Fruit fly (Drosophila melanogaster) whole organism, prepupa: ENCODE data around the gene Prx5.

ENCODE experiments used
- Blimp-1 ChIP-seq: fragments of 200-800 bp; sonication (Bioruptor generic); optimal IDR thresholded peaks from 3 replicates; lab custom pipeline; 2017; ENCODE audit warnings: missing biosample characterization, missing genetic modification characterization, mild to moderate bottlenecking, moderate library complexity, missing genetic modification reagents
- CG3919 ChIP-seq: fragments of 200-800 bp; sonication (Bioruptor generic); optimal IDR thresholded peaks from 3 replicates; lab custom pipeline; 2016; ENCODE audit warnings: missing biosample characterization, missing genetic modification characterization
- CG6854 ChIP-seq: fragments of 200-800 bp; sonication (Bioruptor generic); optimal IDR thresholded peaks from 2 replicates; lab custom pipeline; 2017; ENCODE audit warnings: missing biosample characterization, mild to moderate bottlenecking, missing genetic modification characterization
- CG9139 ChIP-seq: fragments of 200-800 bp; sonication (Bioruptor generic); optimal IDR thresholded peaks from 3 replicates; lab custom pipeline; 2017; ENCODE audit warnings: missing biosample characterization, mild to moderate bottlenecking, missing genetic modification characterization
- Eip78C ChIP-seq: fragments of 200-800 bp; sonication (Bioruptor generic); peaks from one replicate; lab custom pipeline; 2016; ENCODE audit warnings: missing biosample characterization, missing genetic modification characterization
- Hr4 ChIP-seq: fragments of 200-800 bp; sonication (Bioruptor generic); optimal IDR thresholded peaks from 3 replicates; lab custom pipeline; 2016; ENCODE audit warnings: missing biosample characterization, missing genetic modification characterization
- OdsH ChIP-seq: fragments of 200-800 bp; sonication (Bioruptor generic); optimal IDR thresholded peaks from 3 replicates; lab custom pipeline; 2016; ENCODE audit warnings: missing biosample characterization, missing genetic modification characterization
- Sox102F ChIP-seq: fragments of 200-800 bp; sonication (Bioruptor generic); optimal IDR thresholded peaks from 2 replicates; lab custom pipeline; 2016; ENCODE audit warnings: missing biosample characterization, mild to moderate bottlenecking, missing genetic modification characterization
- cyc ChIP-seq: fragments of 200-800 bp; sonication (Bioruptor generic); optimal IDR thresholded peaks from 3 replicates; lab custom pipeline; 2016; ENCODE audit warnings: missing biosample characterization, missing genetic modification characterization
- fd59A ChIP-seq: fragments of 200-800 bp; sonication (Bioruptor generic); optimal IDR thresholded peaks from 2 replicates; lab custom pipeline; 2017; ENCODE audit warnings: missing biosample characterization, mild to moderate bottlenecking, missing genetic modification characterization, missing genetic modification reagents
- fd85E ChIP-seq: fragments of 200-800 bp; sonication (Bioruptor generic); optimal IDR thresholded peaks from 3 replicates; lab custom pipeline; 2016; ENCODE audit warnings: missing biosample characterization, missing genetic modification characterization
- fkh ChIP-seq: fragments of 200-800 bp; sonication (Bioruptor generic); optimal IDR thresholded peaks from 3 replicates; lab custom pipeline; 2017; ENCODE audit warnings: missing biosample characterization, mild to moderate bottlenecking, missing genetic modification characterization, moderate library complexity
- pdm3 ChIP-seq: fragments of 200-800 bp; sonication (Bioruptor generic); optimal IDR thresholded peaks from 3 replicates; lab custom pipeline; 2016; ENCODE audit warnings: missing biosample characterization, missing genetic modification characterization

DNA sequence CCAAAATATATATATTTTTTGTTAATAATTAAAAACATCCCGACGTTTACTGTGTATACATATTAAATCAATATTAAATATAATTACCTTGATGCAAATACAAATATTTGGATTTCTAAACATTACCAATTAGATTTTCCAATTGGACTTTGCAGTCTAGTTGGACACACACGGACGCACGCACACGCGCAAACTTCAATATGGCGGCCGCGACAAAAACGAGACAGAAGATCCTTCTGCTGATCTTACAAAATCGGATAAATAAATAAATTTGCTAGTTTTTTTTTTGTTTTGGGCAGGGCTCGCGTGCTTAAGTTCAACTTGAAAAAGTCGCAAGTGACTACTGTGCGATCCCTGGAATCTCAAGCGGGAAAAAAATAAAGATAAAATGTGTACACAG, 10.5 kb downstream of the Prx5 start:
- TF ChIP-seq fd85E (GFP tag; lab: Kevin White, UChicago): no peak
- TF ChIP-seq Blimp-1 (GFP tag; lab: Kevin White, UChicago): no peak
- TF ChIP-seq cyc: no peak
- TF ChIP-seq fkh: no peak
- no peak for TF ChIP-seq CG9139 (GFP tag; lab: Kevin White, UChicago)
- no peak for TF ChIP-seq CG6854 (GFP tag; lab: Kevin White, UChicago)
- no peak for TF ChIP-seq Hr4 (GFP tag; lab: Kevin White, UChicago)
- no peak for TF ChIP-seq CG3919
- TF ChIP-seq pdm3 (GFP tag; lab: Kevin White, UChicago): no peak
- no peak for TF ChIP-seq Eip78C (GFP tag; lab: Kevin White, UChicago)
- TF ChIP-seq Sox102F (GFP tag; lab: Kevin White, UChicago): no peak
- no peak for TF ChIP-seq fd59A (GFP tag; lab: Kevin White, UChicago)
- TF ChIP-seq OdsH (GFP tag; lab: Kevin White, UChicago): no peak
